Worm (Caenorhabditis elegans): ENCODE measurements around the gene ced-10.

DNA sequence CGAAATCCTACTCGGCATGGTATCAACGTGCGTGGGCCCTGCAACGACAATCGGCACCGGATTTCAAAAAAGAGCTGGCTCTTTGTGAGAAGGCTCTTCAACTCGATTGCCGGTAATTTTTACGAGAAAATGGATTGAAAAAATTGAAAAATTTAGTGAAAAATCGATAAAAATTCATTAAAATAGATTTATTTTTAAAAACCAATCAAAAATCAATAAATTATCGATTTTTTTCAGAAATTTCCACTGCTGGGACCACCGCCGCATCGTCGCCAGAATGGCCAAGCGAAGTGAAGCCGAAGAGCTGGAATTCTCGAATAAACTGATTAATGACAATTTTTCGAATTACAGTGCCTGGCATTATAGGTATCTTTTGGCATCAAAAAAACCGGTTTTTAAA is 18.6 kb upstream of the ced-10 start:
- TF ChIP-seq madf-10 (tag; optimal IDR thresholded peaks at IDR 0.05), result no peak
- no peak for TF ChIP-seq unc-62 (GFP tag; optimal IDR thresholded peaks at IDR 0.05)
- TF ChIP-seq zfh-2 (GFP tag; conservative IDR thresholded peaks at IDR 0.05), result no peak
- TF ChIP-seq nhr-90 (tag; optimal IDR thresholded peaks at IDR 0.05), result no peak
- no peak for TF ChIP-seq nhr-27 (tag; optimal IDR thresholded peaks at IDR 0.05)
- no peak for TF ChIP-seq let-526 (GFP tag; IDR thresholded peaks at IDR 0.05)
- TF ChIP-seq pha-4 (tag; optimal IDR thresholded peaks at IDR 0.05), result no peak
- no peak for TF ChIP-seq lin-35 (GFP tag; optimal IDR thresholded peaks at IDR 0.05)
- no peak for TF ChIP-seq F23B12.7 (tag; optimal IDR thresholded peaks at IDR 0.05; ENCODE audit: insufficient read depth)
- TF ChIP-seq hrde-1 (tag; optimal IDR thresholded peaks at IDR 0.05; ENCODE audit: borderline replicate concordance), result no peak

Measured in whole organism, young adult.